Worm (Caenorhabditis elegans): ENCODE data around the gene lsm-7.

- TF ChIP-seq ceh-20 (GFP tag; IDR thresholded peaks at IDR 0.05) = no peak
- TF ChIP-seq nhr-10 (tag; optimal IDR thresholded peaks at IDR 0.05) = no peak
- TF ChIP-seq aha-1 (tag) = no peak
- no peak for TF ChIP-seq lin-39 (tag; optimal IDR thresholded peaks at IDR 0.05)
- TF ChIP-seq F49E8.2 (tag; optimal IDR thresholded peaks at IDR 0.05; ENCODE audit: borderline replicate concordance) = no peak
- no peak for TF ChIP-seq lir-3 (tag; optimal IDR thresholded peaks at IDR 0.05)
- TF ChIP-seq ceh-82 (tag; optimal IDR thresholded peaks at IDR 0.05) = no peak
- no peak for TF ChIP-seq cey-2 (tag; optimal IDR thresholded peaks at IDR 0.05; ENCODE audit: borderline replicate concordance, insufficient read depth)
- TF ChIP-seq T26A8.4 (GFP tag; IDR thresholded peaks at IDR 0.05) = no peak
- no peak for TF ChIP-seq D1046.2 (GFP tag; IDR thresholded peaks at IDR 0.05)
- no peak for TF ChIP-seq unc-62 (GFP tag; optimal IDR thresholded peaks at IDR 0.05 in 1 of 2)
- TF ChIP-seq unc-62 (tag; optimal IDR thresholded peaks at IDR 0.05) = no peak
- no peak for TF ChIP-seq mes-2 (tag; optimal IDR thresholded peaks at IDR 0.05; ENCODE audit: poor library complexity, severe bottlenecking)
- no peak for TF ChIP-seq snpc-4 (tag; optimal IDR thresholded peaks at IDR 0.05)
Observed at ce11 chrIV:10981761-10982160, 48.5 kb downstream of the lsm-7 start, which contains the start of gene Y43E12A.2.

All from whole organism, L4 larva.